Fruit fly (Drosophila melanogaster) whole organism, embryonic: ENCODE data around the gene dbr.

ENCODE experiments used
- CG10209 ChIP-seq: fragments of 200-800 bp; sonication (Bioruptor generic); optimal IDR thresholded peaks from 3 replicates; lab custom pipeline; 2017; ENCODE audit warnings: missing biosample characterization, mild to moderate bottlenecking, missing genetic modification characterization, missing genetic modification reagents
- CG11695 ChIP-seq: fragments of 200-800 bp; sonication (Bioruptor generic); IDR thresholded peaks from 3 replicates; pipeline ENCODE4 v1.3.6; 2022; ENCODE audit warnings: missing biosample characterization, missing genetic modification characterization
- CG12155 ChIP-seq: fragments of 200-800 bp; sonication (Bioruptor generic); optimal IDR thresholded peaks from 3 replicates; lab custom pipeline; 2016; ENCODE audit warnings: missing biosample characterization, missing genetic modification characterization
- CG14860 ChIP-seq: fragments of 200-800 bp; sonication (Bioruptor generic); IDR thresholded peaks from 3 replicates; pipeline ENCODE4 v1.3.6; 2022; ENCODE audit warnings: missing biosample characterization, missing genetic modification characterization; ENCODE audit not compliant: partially characterized antibody
- CG1603 ChIP-seq: fragments of 200-800 bp; sonication (Bioruptor generic); optimal IDR thresholded peaks from 2 replicates; lab custom pipeline; 2019; ENCODE audit warnings: missing biosample characterization, mild to moderate bottlenecking, missing genetic modification characterization, moderate library complexity
- CG31365 ChIP-seq: fragments of 200-800 bp; sonication (Bioruptor generic); optimal IDR thresholded peaks from 2 replicates; lab custom pipeline; 2018; ENCODE audit warnings: missing biosample characterization, mild to moderate bottlenecking, missing genetic modification characterization
- CG31388 ChIP-seq: fragments of 200-800 bp; sonication (Bioruptor generic); optimal IDR thresholded peaks from 2 replicates; lab custom pipeline; 2016; ENCODE audit warnings: missing biosample characterization, missing genetic modification characterization
- CG32532 ChIP-seq: fragments of 200-800 bp; sonication (Bioruptor generic); IDR thresholded peaks from 2 replicates; pipeline ENCODE4 v1.3.6; 2022; ENCODE audit warnings: missing biosample characterization, missing genetic modification characterization
- CG3281 ChIP-seq: fragments of 200-800 bp; sonication (Bioruptor generic); optimal IDR thresholded peaks from 3 replicates; lab custom pipeline; 2017; ENCODE audit warnings: missing biosample characterization, mild to moderate bottlenecking, missing genetic modification characterization
- CG42726 ChIP-seq: fragments of 200-800 bp; sonication (Bioruptor generic); IDR thresholded peaks from 2 replicates; pipeline ENCODE4 v1.3.6; 2022; ENCODE audit warnings: missing biosample characterization, missing genetic modification characterization; ENCODE audit not compliant: partially characterized antibody
- CG4424 ChIP-seq: fragments of 200-800 bp; sonication (Bioruptor generic); optimal IDR thresholded peaks from 3 replicates; lab custom pipeline; 2016; ENCODE audit warnings: missing biosample characterization, missing genetic modification characterization
- CG4707 ChIP-seq: fragments of 200-800 bp; sonication (Bioruptor generic); optimal IDR thresholded peaks from 2 replicates; lab custom pipeline; 2018; ENCODE audit warnings: missing biosample characterization, mild to moderate bottlenecking, missing genetic modification characterization, moderate library complexity
- CG5953 ChIP-seq: fragments of 200-800 bp; sonication (Bioruptor generic); IDR thresholded peaks from 2 replicates; pipeline ENCODE4 v1.3.6; 2022; ENCODE audit warnings: missing biosample characterization, missing genetic modification characterization
- CG6254 ChIP-seq: fragments of 200-800 bp; sonication (Bioruptor generic); optimal IDR thresholded peaks from 3 replicates; lab custom pipeline; 2017; ENCODE audit warnings: mild to moderate bottlenecking, missing biosample characterization, missing genetic modification reagents, missing genetic modification characterization
- CG6272 ChIP-seq: fragments of 200-800 bp; sonication (Bioruptor generic); IDR thresholded peaks from 2 replicates; pipeline ENCODE4 v1.3.6; 2022; ENCODE audit warnings: missing biosample characterization, missing genetic modification characterization
- CG7271 ChIP-seq: fragments of 200-800 bp; sonication (Bioruptor generic); optimal IDR thresholded peaks from 2 replicates; lab custom pipeline; 2018; ENCODE audit warnings: missing biosample characterization, mild to moderate bottlenecking, missing genetic modification characterization, moderate library complexity
- CG7963 ChIP-seq: fragments of 200-800 bp; sonication (Bioruptor generic); IDR thresholded peaks from 3 replicates; pipeline ENCODE4 v1.3.6; 2022; ENCODE audit warnings: missing biosample characterization, missing genetic modification characterization; ENCODE audit not compliant: partially characterized antibody
- CG8281 ChIP-seq: fragments of 200-800 bp; sonication (Bioruptor generic); optimal IDR thresholded peaks from 2 replicates; lab custom pipeline; 2018; ENCODE audit warnings: missing biosample characterization, mild to moderate bottlenecking, missing genetic modification characterization, moderate library complexity
- CG9727 ChIP-seq: fragments of 200-800 bp; sonication (Bioruptor generic); optimal IDR thresholded peaks from 3 replicates; lab custom pipeline; 2017; ENCODE audit warnings: missing biosample characterization, mild to moderate bottlenecking, missing genetic modification characterization
- CG9876 ChIP-seq: fragments of 200-800 bp; sonication (Bioruptor generic); optimal IDR thresholded peaks from 2 replicates; lab custom pipeline; 2016; ENCODE audit warnings: missing biosample characterization, missing genetic modification characterization
- CHES-1-like ChIP-seq: fragments of 200-800 bp; sonication (Bioruptor generic); optimal IDR thresholded peaks from 2 replicates; lab custom pipeline; 2016; ENCODE audit warnings: missing biosample characterization, missing genetic modification characterization
- Elba2 ChIP-seq: fragments of 200-800 bp; sonication (Bioruptor generic); optimal IDR thresholded peaks from 3 replicates; lab custom pipeline; 2016; ENCODE audit warnings: missing biosample characterization, missing genetic modification characterization
- Ets65A ChIP-seq: fragments of 200-800 bp; sonication (Bioruptor generic); peaks from one replicate; lab custom pipeline; 2016; ENCODE audit warnings: missing biosample characterization, missing genetic modification characterization
- Ets97D ChIP-seq: fragments of 200-800 bp; sonication (Bioruptor generic); optimal IDR thresholded peaks from 3 replicates; lab custom pipeline; 2016; ENCODE audit warnings: missing biosample characterization, missing genetic modification characterization
- Gsc ChIP-seq: fragments of 200-800 bp; sonication (Bioruptor generic); IDR thresholded peaks from 2 replicates; pipeline ENCODE4 v1.3.6; 2022; ENCODE audit warnings: missing biosample characterization, missing genetic modification characterization
- Hr51 ChIP-seq, 2 experiments: fragments of 200-800 bp; sonication (Bioruptor generic); optimal IDR thresholded peaks; 2 replicates in 1 of 2; 3 replicates in 1 of 2; lab custom pipeline; 2016 to 2018; ENCODE audit warnings: missing biosample characterization in 2 of 2, missing genetic modification characterization in 2 of 2, mild to moderate bottlenecking in 1 of 2, moderate library complexity in 1 of 2
- Mes4 ChIP-seq: fragments of 200-800 bp; sonication (Bioruptor generic); optimal IDR thresholded peaks from 2 replicates; lab custom pipeline; 2016; ENCODE audit warnings: missing biosample characterization, missing genetic modification characterization
- NC2α ChIP-seq: fragments of 200-800 bp; sonication (Bioruptor generic); optimal IDR thresholded peaks from 2 replicates; lab custom pipeline; 2016; ENCODE audit warnings: missing biosample characterization, missing genetic modification characterization
- NfI ChIP-seq: fragments of 200-800 bp; sonication (Bioruptor generic); optimal IDR thresholded peaks from 3 replicates; lab custom pipeline; 2018; ENCODE audit warnings: missing biosample characterization, mild to moderate bottlenecking, missing genetic modification characterization, moderate library complexity
- Poxn ChIP-seq: fragments of 200-800 bp; sonication (Bioruptor generic); IDR thresholded peaks from 2 replicates; pipeline ENCODE4 v1.3.6; 2022; ENCODE audit warnings: missing biosample characterization, missing genetic modification characterization
- Ptx1 ChIP-seq: fragments of 200-800 bp; sonication (Bioruptor generic); IDR thresholded peaks from 2 replicates; pipeline ENCODE4 v1.3.6; 2022; ENCODE audit warnings: missing biosample characterization, missing genetic modification characterization
- Scr ChIP-seq: fragments of 200-800 bp; sonication (Bioruptor generic); IDR thresholded peaks from 2 replicates; pipeline ENCODE4 v1.3.6; 2022; ENCODE audit warnings: missing biosample characterization, missing genetic modification characterization; ENCODE audit not compliant: partially characterized antibody
- Spps ChIP-seq: fragments of 200-800 bp; sonication (Bioruptor generic); optimal IDR thresholded peaks from 2 replicates; lab custom pipeline; 2018; ENCODE audit warnings: missing biosample characterization, mild to moderate bottlenecking, missing genetic modification characterization
- Taf1 ChIP-seq: fragments of 200-800 bp; sonication (Bioruptor generic); IDR thresholded peaks from 2 replicates; pipeline ENCODE4 v1.3.6; 2022; ENCODE audit warnings: missing biosample characterization, missing genetic modification characterization
- Vsx1 ChIP-seq: fragments of 200-800 bp; sonication (Bioruptor generic); optimal IDR thresholded peaks from 2 replicates; lab custom pipeline; 2017; ENCODE audit warnings: missing biosample characterization, mild to moderate bottlenecking, missing genetic modification characterization, missing genetic modification reagents
- al ChIP-seq: fragments of 200-800 bp; sonication (Bioruptor generic); IDR thresholded peaks from 2 replicates; pipeline ENCODE4 v1.3.6; 2022; ENCODE audit warnings: missing biosample characterization, missing genetic modification characterization
- ap ChIP-seq: fragments of 200-800 bp; sonication (Bioruptor generic); IDR thresholded peaks from 2 replicates; pipeline ENCODE4 v1.3.6; 2022; ENCODE audit warnings: missing biosample characterization, missing genetic modification characterization
- chn ChIP-seq: fragments of 200-800 bp; sonication (Bioruptor generic); optimal IDR thresholded peaks from 2 replicates; lab custom pipeline; 2016; ENCODE audit warnings: missing biosample characterization, missing genetic modification characterization
- dpn ChIP-seq, 2 experiments: fragments of 200-800 bp; sonication (Bioruptor generic); optimal IDR thresholded peaks; 3 replicates each; lab custom pipeline; 2016; ENCODE audit warnings: missing biosample characterization in 2 of 2, missing genetic modification characterization in 2 of 2
- emc ChIP-seq: fragments of 200-800 bp; sonication (Bioruptor generic); optimal IDR thresholded peaks from 2 replicates; lab custom pipeline; 2016; ENCODE audit warnings: missing biosample characterization, missing genetic modification characterization
- ewg ChIP-seq: fragments of 200-800 bp; sonication (Bioruptor generic); optimal IDR thresholded peaks from 3 replicates; lab custom pipeline; 2017; ENCODE audit warnings: mild to moderate bottlenecking, missing biosample characterization, missing genetic modification reagents, missing genetic modification characterization
- gsb ChIP-seq: fragments of 200-800 bp; sonication (Bioruptor generic); IDR thresholded peaks from 2 replicates; pipeline ENCODE4 v1.3.6; 2022; ENCODE audit warnings: missing biosample characterization, missing genetic modification characterization
- hth ChIP-seq: fragments of >200 bp; optimal IDR thresholded peaks from 2 replicates; lab custom pipeline; 2017; ENCODE audit warnings: inconsistent platforms
- ind ChIP-seq: fragments of 200-800 bp; sonication (Bioruptor generic); optimal IDR thresholded peaks from 3 replicates; lab custom pipeline; 2016; ENCODE audit warnings: missing biosample characterization, missing genetic modification characterization
- pho ChIP-seq: fragments of 200-800 bp; sonication (Bioruptor generic); optimal IDR thresholded peaks from 2 replicates; lab custom pipeline; 2016; ENCODE audit warnings: missing biosample characterization, missing genetic modification characterization
- psq ChIP-seq: fragments of 200-800 bp; sonication (Bioruptor generic); optimal IDR thresholded peaks from 2 replicates; lab custom pipeline; 2017; ENCODE audit warnings: missing biosample characterization, missing genetic modification characterization
- repo ChIP-seq: fragments of 200-800 bp; sonication (Bioruptor generic); optimal IDR thresholded peaks from 2 replicates; lab custom pipeline; 2016; ENCODE audit warnings: missing biosample characterization, missing genetic modification characterization
- rib ChIP-seq: fragments of 200-800 bp; sonication (Bioruptor generic); IDR thresholded peaks from 2 replicates; pipeline ENCODE4 v1.3.6; 2022; ENCODE audit warnings: missing biosample characterization, missing genetic modification characterization
- sens ChIP-seq: fragments of 200-800 bp; sonication (Bioruptor generic); peaks from one replicate; lab custom pipeline; 2016; ENCODE audit warnings: missing biosample characterization, missing genetic modification characterization
- so ChIP-seq: fragments of 200-800 bp; sonication (Bioruptor generic); IDR thresholded peaks from 3 replicates; pipeline ENCODE4 v1.3.6; 2022; ENCODE audit warnings: missing biosample characterization, missing genetic modification characterization
- vnd ChIP-seq: fragments of 200-800 bp; sonication (Bioruptor generic); IDR thresholded peaks from 3 replicates; pipeline ENCODE4 v1.3.6; 2022; ENCODE audit warnings: missing biosample characterization, missing genetic modification characterization; ENCODE audit not compliant: partially characterized antibody
- wor ChIP-seq: fragments of 200-800 bp; sonication (Bioruptor generic); IDR thresholded peaks from 2 replicates; pipeline ENCODE4 v1.3.6; 2022; ENCODE audit warnings: missing biosample characterization, missing genetic modification characterization

The dbr gene

DNA sequence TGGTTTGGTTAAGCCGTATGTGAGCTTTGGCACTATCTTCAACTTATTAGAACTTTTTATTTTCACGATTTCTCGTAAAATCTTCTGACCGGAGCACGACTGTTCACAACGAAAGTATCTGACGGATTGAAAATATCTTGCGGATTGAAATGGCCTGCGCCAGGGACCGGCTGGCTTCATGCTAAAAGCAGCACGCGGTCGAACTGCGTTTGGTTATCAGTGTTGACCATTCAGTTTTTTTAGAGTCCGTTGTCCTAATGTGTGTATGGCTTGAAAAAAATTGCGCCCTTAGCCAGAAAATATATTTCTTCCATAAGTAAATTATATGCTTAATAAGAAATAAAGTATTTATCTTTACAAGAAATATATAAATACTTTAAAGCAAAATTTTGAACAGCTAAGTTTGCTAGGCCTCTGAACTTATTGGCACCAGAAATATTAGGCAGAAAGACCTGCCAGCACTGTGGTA lies 21.0 kb downstream of the dbr start, which contains the start of gene net (continued):
- peak in 1 of 2 experiments; percentile 61 for TF ChIP-seq dpn (GFP tag; optimal IDR thresholded peaks at IDR 0.05; lab: Kevin White, UChicago)
- TF ChIP-seq NfI (GFP tag; lab: Kevin White, UChicago): peak; percentile 85
- no peak for TF ChIP-seq emc
- TF ChIP-seq CG12155 (GFP tag; lab: Kevin White, UChicago): peak; percentile 47
- peak; percentile 22; the same call in 1 of the 3 replicates for TF ChIP-seq CG11695 (GFP tag; lab: Robert Waterston, UW)
- TF ChIP-seq CG7271 (tag; lab: Kevin White, UChicago): no peak
- no peak for TF ChIP-seq Scr (GFP tag; lab: Robert Waterston, UW)
- TF ChIP-seq Vsx1 (GFP tag; lab: Kevin White, UChicago): peak; percentile 46
- peak; percentile 58 for TF ChIP-seq CG8281 (tag; lab: Kevin White, UChicago)
- no peak for TF ChIP-seq hth (lab: Kevin White, UChicago)
- no peak for TF ChIP-seq Elba2 (GFP tag; lab: Kevin White, UChicago)
- TF ChIP-seq CG4707 (GFP tag; lab: Kevin White, UChicago): peak; percentile 31
- peak; percentile 51 for TF ChIP-seq ind (GFP tag; lab: Kevin White, UChicago)
- peak; percentile 85 for TF ChIP-seq CG3281 (GFP tag; lab: Kevin White, UChicago)
- TF ChIP-seq CG1603 (tag; lab: Kevin White, UChicago): no peak
- TF ChIP-seq Spps: no peak
- peak; percentile 60 for TF ChIP-seq CG10209 (GFP tag; lab: Kevin White, UChicago)
- no peak for TF ChIP-seq Ets97D
- peak; percentile 63 for TF ChIP-seq CG6254
- TF ChIP-seq Gsc (GFP tag; lab: Robert Waterston, UW): no peak
- no peak for TF ChIP-seq so (GFP tag; lab: Robert Waterston, UW)
- peak; percentile 42 for TF ChIP-seq CG9727 (GFP tag; lab: Kevin White, UChicago)
- no peak; the same call in 1 of the 2 replicates for TF ChIP-seq CG6272
- peak; percentile 48 for TF ChIP-seq Ets65A (GFP tag; lab: Kevin White, UChicago)
- peak; percentile 5 for TF ChIP-seq pho (GFP tag; lab: Kevin White, UChicago)
- peak; percentile 38 for TF ChIP-seq ewg (GFP tag; lab: Kevin White, UChicago)
- TF ChIP-seq Taf1 (GFP tag; lab: Robert Waterston, UW): no peak
- TF ChIP-seq CG42726: peak; percentile 26; the same call in 1 of the 2 replicates
- TF ChIP-seq CHES-1-like (GFP tag; lab: Kevin White, UChicago): no peak
- no peak for TF ChIP-seq chn (GFP tag; lab: Kevin White, UChicago)
- no peak for TF ChIP-seq gsb
- no peak for TF ChIP-seq CG9876 (GFP tag; lab: Kevin White, UChicago)
- TF ChIP-seq Mes4 (GFP tag; lab: Kevin White, UChicago): no peak
- TF ChIP-seq wor (GFP tag; lab: Robert Waterston, UW): no peak
- no peak for TF ChIP-seq vnd (GFP tag; lab: Robert Waterston, UW)
- TF ChIP-seq CG31365 (tag; lab: Kevin White, UChicago): no peak
- TF ChIP-seq CG4424 (GFP tag; lab: Kevin White, UChicago): peak; percentile 53
- peak; percentile 67 for TF ChIP-seq CG32532 (GFP tag; lab: Robert Waterston, UW)
- no peak for TF ChIP-seq NC2α
- no peak for TF ChIP-seq psq (GFP tag; lab: Kevin White, UChicago)
- no peak for TF ChIP-seq rib (GFP tag; lab: Robert Waterston, UW)
- TF ChIP-seq Ptx1 (GFP tag; lab: Robert Waterston, UW): peak; percentile 26; the same call in 1 of the 2 replicates
- TF ChIP-seq Poxn (GFP tag; lab: Robert Waterston, UW): no peak
- TF ChIP-seq CG5953: no peak
- no peak for TF ChIP-seq CG7963 (GFP tag; lab: Robert Waterston, UW)
- peak; percentile 85 for TF ChIP-seq sens
- TF ChIP-seq CG31388 (GFP tag; lab: Kevin White, UChicago): no peak
- TF ChIP-seq al (GFP tag; lab: Robert Waterston, UW): no peak; the same call in 1 of the 2 replicates
- TF ChIP-seq CG14860: no peak
- peak in 1 of 2 experiments; percentile 72 for TF ChIP-seq Hr51 (GFP tag; optimal IDR thresholded peaks at IDR 0.05; lab: Kevin White, UChicago)
- no peak for TF ChIP-seq repo (GFP tag; lab: Kevin White, UChicago)
- TF ChIP-seq ap (GFP tag; lab: Robert Waterston, UW): no peak
